Fruit fly (Drosophila melanogaster) whole organism, embryonic: ENCODE measurements around the gene 14-3-3epsilon.

ENCODE experiments used
- Atf6 ChIP-seq: fragments of 200-800 bp; sonication (Bioruptor generic); IDR thresholded peaks from 2 replicates; pipeline ENCODE4 v1.3.6; 2022; ENCODE audit warnings: missing biosample characterization, missing genetic modification characterization
- CG11695 ChIP-seq: fragments of 200-800 bp; sonication (Bioruptor generic); IDR thresholded peaks from 3 replicates; pipeline ENCODE4 v1.3.6; 2022; ENCODE audit warnings: missing biosample characterization, missing genetic modification characterization
- CG11723 ChIP-seq: fragments of 200-800 bp; sonication (Bioruptor generic); optimal IDR thresholded peaks from 2 replicates; lab custom pipeline; 2017; ENCODE audit warnings: missing biosample characterization, mild to moderate bottlenecking, missing genetic modification characterization
- CG1529 ChIP-seq: fragments of 200-800 bp; sonication (Bioruptor generic); optimal IDR thresholded peaks from 3 replicates; lab custom pipeline; 2018; ENCODE audit warnings: missing biosample characterization, missing genetic modification characterization
- CG15479 ChIP-seq: fragments of 200-800 bp; sonication (Bioruptor generic); optimal IDR thresholded peaks from 3 replicates; lab custom pipeline; 2019; ENCODE audit warnings: missing biosample characterization, mild to moderate bottlenecking, missing genetic modification characterization, moderate library complexity
- CG15601 ChIP-seq: fragments of 200-800 bp; sonication (Bioruptor generic); optimal IDR thresholded peaks from 3 replicates; lab custom pipeline; 2019; ENCODE audit warnings: missing biosample characterization, mild to moderate bottlenecking, missing genetic modification characterization, moderate library complexity
- CG1832 ChIP-seq: fragments of 200-800 bp; sonication (Bioruptor generic); optimal IDR thresholded peaks from 2 replicates; lab custom pipeline; 2017; ENCODE audit warnings: missing biosample characterization, mild to moderate bottlenecking, missing genetic modification characterization, inconsistent platforms
- CG31224 ChIP-seq: fragments of 200-800 bp; sonication (Bioruptor generic); IDR thresholded peaks from 2 replicates; pipeline ENCODE4 v1.3.6; 2022; ENCODE audit warnings: missing biosample characterization, missing genetic modification characterization
- CG32532 ChIP-seq: fragments of 200-800 bp; sonication (Bioruptor generic); IDR thresholded peaks from 2 replicates; pipeline ENCODE4 v1.3.6; 2022; ENCODE audit warnings: missing biosample characterization, missing genetic modification characterization
- CG34224 ChIP-seq: fragments of 200-800 bp; sonication (Bioruptor generic); IDR thresholded peaks from 3 replicates; pipeline ENCODE4 v1.3.6; 2022; ENCODE audit warnings: missing biosample characterization, missing genetic modification characterization; ENCODE audit not compliant: partially characterized antibody
- CG42726 ChIP-seq: fragments of 200-800 bp; sonication (Bioruptor generic); IDR thresholded peaks from 2 replicates; pipeline ENCODE4 v1.3.6; 2022; ENCODE audit warnings: missing biosample characterization, missing genetic modification characterization; ENCODE audit not compliant: partially characterized antibody
- CG5245 ChIP-seq: fragments of 200-800 bp; sonication (Bioruptor generic); optimal IDR thresholded peaks from 3 replicates; lab custom pipeline; 2016; ENCODE audit warnings: missing biosample characterization, missing genetic modification characterization
- CG6175 ChIP-seq: fragments of 200-800 bp; sonication (Bioruptor generic); IDR thresholded peaks from 3 replicates; pipeline ENCODE4 v1.3.6; 2022; ENCODE audit warnings: missing biosample characterization, missing genetic modification characterization
- CG6654 ChIP-seq: fragments of 200-800 bp; sonication (Bioruptor generic); optimal IDR thresholded peaks from 2 replicates; lab custom pipeline; 2017; ENCODE audit warnings: missing biosample characterization, mild to moderate bottlenecking, missing genetic modification characterization
- CG8765 ChIP-seq: fragments of 200-800 bp; sonication (Bioruptor generic); IDR thresholded peaks from 2 replicates; pipeline ENCODE4 v1.3.6; 2022; ENCODE audit warnings: missing biosample characterization, missing genetic modification characterization
- CG9797 ChIP-seq: fragments of 200-800 bp; sonication (Bioruptor generic); optimal IDR thresholded peaks from 3 replicates; lab custom pipeline; 2018; ENCODE audit warnings: missing biosample characterization, mild to moderate bottlenecking, missing genetic modification characterization
- CG9817 ChIP-seq: fragments of 200-800 bp; sonication (Bioruptor generic); optimal IDR thresholded peaks from 2 replicates; lab custom pipeline; 2018; ENCODE audit warnings: missing biosample characterization, mild to moderate bottlenecking, missing genetic modification characterization, moderate library complexity
- CG9932 ChIP-seq: fragments of 200-800 bp; sonication (Bioruptor generic); IDR thresholded peaks from 2 replicates; pipeline ENCODE4 v1.3.6; 2022; ENCODE audit warnings: missing biosample characterization, missing genetic modification characterization
- CHES-1-like ChIP-seq: fragments of 200-800 bp; sonication (Bioruptor generic); optimal IDR thresholded peaks from 2 replicates; lab custom pipeline; 2016; ENCODE audit warnings: missing biosample characterization, missing genetic modification characterization
- Deaf1 ChIP-seq: fragments of 200-800 bp; optimal IDR thresholded peaks from 3 replicates; lab custom pipeline; 2019; ENCODE audit warnings: missing biosample characterization, mild to moderate bottlenecking, missing genetic modification characterization, moderate library complexity
- Dll ChIP-seq: fragments of 200-800 bp; sonication (Bioruptor generic); IDR thresholded peaks from 4 replicates; pipeline ENCODE4 v1.3.6; 2022; ENCODE audit warnings: missing biosample characterization, missing genetic modification characterization; ENCODE audit not compliant: partially characterized antibody
- Doc3 ChIP-seq: fragments of 200-800 bp; sonication (Bioruptor generic); IDR thresholded peaks from 3 replicates; pipeline ENCODE4 v1.3.6; 2022; ENCODE audit warnings: missing biosample characterization, missing genetic modification characterization; ENCODE audit not compliant: partially characterized antibody
- ERR ChIP-seq: fragments of 200-800 bp; sonication (Bioruptor generic); optimal IDR thresholded peaks from 2 replicates; lab custom pipeline; 2016; ENCODE audit warnings: missing biosample characterization, missing genetic modification characterization
- Fer1 ChIP-seq: fragments of 200-800 bp; sonication (Bioruptor generic); optimal IDR thresholded peaks from 2 replicates; lab custom pipeline; 2017; ENCODE audit warnings: missing biosample characterization, mild to moderate bottlenecking, missing genetic modification characterization
- Fer2 ChIP-seq: fragments of 200-800 bp; sonication (Bioruptor generic); optimal IDR thresholded peaks from 2 replicates; lab custom pipeline; 2018; ENCODE audit warnings: missing biosample characterization, mild to moderate bottlenecking, missing genetic modification characterization, moderate library complexity
- Gsc ChIP-seq: fragments of 200-800 bp; sonication (Bioruptor generic); IDR thresholded peaks from 2 replicates; pipeline ENCODE4 v1.3.6; 2022; ENCODE audit warnings: missing biosample characterization, missing genetic modification characterization
- Hr78 ChIP-seq, 2 experiments: fragments of 200-800 bp in 1 of 2; fragments of >200 bp in 1 of 2; sonication (Bioruptor generic) in 1 of 2; optimal IDR thresholded peaks; 2 replicates each; lab custom pipeline; 2017 to 2019; ENCODE audit warnings: missing biosample characterization in 2 of 2, missing genetic modification characterization in 2 of 2, mild to moderate bottlenecking in 1 of 2, moderate library complexity in 1 of 2
- Nf-YC ChIP-seq: fragments of 200-800 bp; optimal IDR thresholded peaks from 3 replicates; lab custom pipeline; 2019; ENCODE audit warnings: missing biosample characterization, mild to moderate bottlenecking, missing genetic modification characterization, moderate library complexity
- Side ChIP-seq: fragments of 200-800 bp; sonication (Bioruptor generic); optimal IDR thresholded peaks from 2 replicates; lab custom pipeline; 2016; ENCODE audit warnings: missing biosample characterization, missing genetic modification characterization
- Sox100B ChIP-seq: fragments of 200-800 bp; sonication (Bioruptor generic); optimal IDR thresholded peaks from 3 replicates; lab custom pipeline; 2018; ENCODE audit warnings: missing biosample characterization, mild to moderate bottlenecking, missing genetic modification characterization
- Trl ChIP-seq, 3 experiments: fragments of >200 bp in 2 of 3; fragments of 200-800 bp in 1 of 3; sonication (Bioruptor generic) in 1 of 3; optimal IDR thresholded peaks; 2 replicates in 1 of 3; 3 replicates in 2 of 3; lab custom pipeline; 2016 to 2017; ENCODE audit warnings: missing biosample characterization in 1 of 3, missing genetic modification characterization in 1 of 3
- Vsx1 ChIP-seq: fragments of 200-800 bp; sonication (Bioruptor generic); optimal IDR thresholded peaks from 2 replicates; lab custom pipeline; 2017; ENCODE audit warnings: missing biosample characterization, mild to moderate bottlenecking, missing genetic modification characterization, missing genetic modification reagents
- croc ChIP-seq: fragments of 200-800 bp; sonication (Bioruptor generic); conservative IDR thresholded peaks from 3 replicates; pipeline ENCODE4 v1.3.6; 2022; ENCODE audit warnings: missing biosample characterization, missing genetic modification characterization
- eve ChIP-seq, 2 experiments: fragments of >200 bp; optimal IDR thresholded peaks; 2 replicates each; lab custom pipeline; 2017; ENCODE audit warnings: missing biosample characterization in 2 of 2, missing genetic modification characterization in 2 of 2
- ftz-f1 ChIP-seq: fragments of 200-800 bp; sonication (Bioruptor generic); optimal IDR thresholded peaks from 2 replicates; lab custom pipeline; 2016; ENCODE audit warnings: missing biosample characterization, missing genetic modification characterization
- her ChIP-seq: fragments of 200-800 bp; sonication (Bioruptor generic); optimal IDR thresholded peaks from 2 replicates; lab custom pipeline; 2016; ENCODE audit warnings: missing biosample characterization, missing genetic modification characterization
- ken ChIP-seq: fragments of 200-800 bp; sonication (Bioruptor generic); IDR thresholded peaks from 3 replicates; pipeline ENCODE4 v1.3.6; 2022; ENCODE audit warnings: missing biosample characterization, missing genetic modification characterization
- nerfin-1 ChIP-seq: fragments of 200-800 bp; sonication (Bioruptor generic); optimal IDR thresholded peaks from 3 replicates; lab custom pipeline; 2019; ENCODE audit warnings: missing biosample characterization, mild to moderate bottlenecking, missing genetic modification characterization, moderate library complexity
- psq ChIP-seq: fragments of 200-800 bp; sonication (Bioruptor generic); optimal IDR thresholded peaks from 2 replicates; lab custom pipeline; 2017; ENCODE audit warnings: missing biosample characterization, missing genetic modification characterization
- ro ChIP-seq: fragments of 200-800 bp; sonication (Bioruptor generic); IDR thresholded peaks from 2 replicates; pipeline ENCODE4 v1.3.6; 2022; ENCODE audit warnings: missing biosample characterization, missing genetic modification characterization
- slbo ChIP-seq: fragments of 200-800 bp; sonication (Bioruptor generic); IDR thresholded peaks from 2 replicates; pipeline ENCODE4 v1.3.6; 2022; ENCODE audit warnings: missing biosample characterization, missing genetic modification characterization
- so ChIP-seq: fragments of 200-800 bp; sonication (Bioruptor generic); IDR thresholded peaks from 3 replicates; pipeline ENCODE4 v1.3.6; 2022; ENCODE audit warnings: missing biosample characterization, missing genetic modification characterization
- tup ChIP-seq: fragments of 200-800 bp; sonication (Bioruptor generic); optimal IDR thresholded peaks from 2 replicates; lab custom pipeline; 2016; ENCODE audit warnings: missing biosample characterization, mild to moderate bottlenecking, missing genetic modification characterization, moderate library complexity
- usp ChIP-seq: fragments of >200 bp; optimal IDR thresholded peaks from 2 replicates; lab custom pipeline; 2017; ENCODE audit warnings: missing biosample characterization, missing genetic modification characterization
- vvl ChIP-seq: fragments of 200-800 bp; sonication (Bioruptor generic); IDR thresholded peaks from 2 replicates; pipeline ENCODE4 v1.3.6; 2022; ENCODE audit warnings: missing biosample characterization, missing genetic modification characterization
- wdn ChIP-seq: fragments of 200-800 bp; sonication (Bioruptor generic); IDR thresholded peaks from 2 replicates; pipeline ENCODE4 v1.3.6; 2022; ENCODE audit warnings: missing biosample characterization, missing genetic modification characterization
- zf30C ChIP-seq: fragments of 200-800 bp; sonication (Bioruptor generic); optimal IDR thresholded peaks from 3 replicates; lab custom pipeline; 2018; ENCODE audit warnings: missing biosample characterization, mild to moderate bottlenecking, missing genetic modification characterization

The 14-3-3epsilon gene

dm6 chr3R:18244171-18245043 is 2.1 kb downstream of the 14-3-3epsilon start (continued):
- TF ChIP-seq Sox100B (GFP tag; lab: Kevin White, UChicago) (no peak), CG31224 (GFP tag; lab: Robert Waterston, UW) (peak; percentile 91), vvl (GFP tag; lab: Robert Waterston, UW) (no peak), wdn (GFP tag; lab: Robert Waterston, UW) (no peak), CG11695 (no peak), CG1832 (GFP tag; lab: Kevin White, UChicago) (peak; percentile 63), CG1529 (GFP tag; lab: Kevin White, UChicago) (no peak), ken (0 out of 3 replicates have a peak, but pooled peaks have one; percentile 25), Hr78 (GFP tag; optimal IDR thresholded peaks at IDR 0.05; lab: Kevin White, UChicago) (peak in 1 of 2 experiments; percentile 59), slbo (GFP tag; lab: Robert Waterston, UW) (peak; percentile 13; the same call in 1 of the 2 replicates), Dll (peak; percentile 41; the same call in 1 of the 4 replicates), ERR (peak; percentile 69), Fer2 (tag; lab: Kevin White, UChicago) (no peak), CG32532 (GFP tag; lab: Robert Waterston, UW) (peak; percentile 16; the same call in 1 of the 2 replicates), CG15479 (no peak), eve (GFP tag; optimal IDR thresholded peaks at IDR 0.05; lab: Kevin White, UChicago) (no peak), Fer1 (peak; percentile 9), zf30C (no peak), Vsx1 (GFP tag; lab: Kevin White, UChicago) (no peak), her (peak; percentile 11), ro (no peak), CG8765 (GFP tag; lab: Robert Waterston, UW) (0 out of 2 replicates have a peak, but pooled peaks have one; percentile 38), CG42726 (GFP tag; lab: Robert Waterston, UW) (peak; percentile 53; the same call in 1 of the 2 replicates), Trl (optimal IDR thresholded peaks at IDR 0.05; lab: Kevin White, UChicago) (peak; percentile 91 to 94), Trl (GFP tag; optimal IDR thresholded peaks at IDR 0.05; lab: Kevin White, UChicago) (peak; percentile 43), Atf6 (GFP tag; lab: Robert Waterston, UW) (no peak), CG9797 (GFP tag; lab: Kevin White, UChicago) (no peak), CG11723 (GFP tag; lab: Kevin White, UChicago) (no peak), CG6654 (GFP tag; lab: Kevin White, UChicago) (no peak), Deaf1 (tag; lab: Kevin White, UChicago) (peak; percentile 15), Nf-YC (tag; lab: Kevin White, UChicago) (peak; percentile 74), CG5245 (GFP tag; lab: Kevin White, UChicago) (no peak), so (GFP tag; lab: Robert Waterston, UW) (0 out of 3 replicates have a peak, but pooled peaks have one; percentile 21), Doc3 (GFP tag; lab: Robert Waterston, UW) (0 out of 3 replicates have a peak, but pooled peaks have one; percentile 29), CG6175 (GFP tag; lab: Robert Waterston, UW) (peak; percentile 95), Gsc (no peak), tup (GFP tag; lab: Kevin White, UChicago) (no peak), CG15601 (no peak), CG34224 (GFP tag; lab: Robert Waterston, UW) (0 out of 3 replicates have a peak, but pooled peaks have one; percentile 19), CG9817 (no peak), nerfin-1 (no peak), CG9932 (GFP tag; lab: Robert Waterston, UW) (peak; percentile 40; the same call in 1 of the 2 replicates), usp (no peak), ftz-f1 (GFP tag; lab: Kevin White, UChicago) (peak; percentile 98), croc (GFP tag; lab: Robert Waterston, UW) (no peak), psq (GFP tag; lab: Kevin White, UChicago) (no peak), Side (GFP tag; lab: Kevin White, UChicago) (no peak), CHES-1-like (GFP tag; lab: Kevin White, UChicago) (peak; percentile 12)
